Worm (Caenorhabditis elegans) whole organism, L4 larva: Measurements from ENCODE around the gene cyp-33C3.
A peak's percentile ranks its signal among the peaks of the same experiment; 100 is the strongest.

Source experiments
- F37D6.2 ChIP-seq: sonication (generic microtip); optimal IDR thresholded peaks from 2 replicates; lab custom pipeline; 2016; ENCODE audit warnings: mild to moderate bottlenecking, missing genetic modification characterization, missing compliant biosample characterization
- F44E2.7 ChIP-seq: fragments of 200-800 bp; sonication (Bioruptor generic); IDR thresholded peaks from 2 replicates; pipeline ENCODE4 v2.1.2; 2022; ENCODE audit warnings: missing genetic modification characterization, missing compliant biosample characterization
- Y105C5A.15 ChIP-seq: fragments of 200-800 bp; sonication (Bioruptor generic); IDR thresholded peaks from 2 replicates; pipeline ENCODE4 v1.3.6; 2022; ENCODE audit warnings: missing genetic modification characterization, missing compliant biosample characterization
- Y75B8A.6 ChIP-seq: fragments of 200-800 bp; sonication (Bioruptor generic); IDR thresholded peaks from 2 replicates; pipeline ENCODE4 v1.3.6; 2022; ENCODE audit warnings: missing genetic modification reagents, missing genetic modification characterization, missing compliant biosample characterization
- ZK546.5 ChIP-seq, 2 experiments: sonication (generic microtip); optimal IDR thresholded peaks; 2 replicates each; lab custom pipeline; 2017; ENCODE audit warnings: missing biosample characterization in 2 of 2, missing genetic modification characterization in 2 of 2
- aha-1 ChIP-seq: fragments of 150-350 bp; peaks from one replicate; lab custom pipeline; 2014; ENCODE audit warnings: missing biosample characterization, missing genetic modification characterization
- aly-2 ChIP-seq: sonication (generic microtip); optimal IDR thresholded peaks from 2 replicates; lab custom pipeline; 2018; ENCODE audit warnings: missing biosample characterization, missing genetic modification characterization
- ama-1 ChIP-seq: fragments of 150-350 bp; optimal IDR thresholded peaks from 2 replicates; lab custom pipeline; 2014; ENCODE audit warnings: inconsistent platforms, mixed read lengths
- ceh-28 ChIP-seq: fragments of 150-350 bp; optimal IDR thresholded peaks from 2 replicates; lab custom pipeline; 2014; ENCODE audit warnings: missing biosample characterization, missing genetic modification reagents, missing genetic modification characterization
- ceh-62 ChIP-seq: sonication (generic microtip); optimal IDR thresholded peaks from 2 replicates; lab custom pipeline; 2017; ENCODE audit warnings: missing biosample characterization, missing genetic modification characterization
- ctbp-1 ChIP-seq: fragments of 200-800 bp; sonication (Bioruptor generic); IDR thresholded peaks from 2 replicates; pipeline ENCODE4 v1.3.6; 2022; ENCODE audit warnings: missing genetic modification reagents, missing genetic modification characterization, missing compliant biosample characterization
- daf-12 ChIP-seq: fragments of 150-350 bp; optimal IDR thresholded peaks from 2 replicates; lab custom pipeline; 2014; ENCODE audit warnings: missing biosample characterization, missing genetic modification reagents, missing genetic modification characterization
- daf-16 ChIP-seq, 3 experiments: sonication (generic microtip); optimal IDR thresholded peaks; 2 replicates each; lab custom pipeline; 2016 to 2017; ENCODE audit warnings: missing genetic modification characterization in 3 of 3, missing genetic modification reagents in 3 of 3, mild to moderate bottlenecking in 2 of 3, missing compliant biosample characterization in 2 of 3, missing biosample characterization in 1 of 3, moderate library complexity in 1 of 3
- daf-19 ChIP-seq: fragments of 200-800 bp; sonication (Bioruptor generic); conservative IDR thresholded peaks from 2 replicates; pipeline ENCODE4 v1.3.6; 2022; ENCODE audit warnings: missing genetic modification characterization, missing compliant biosample characterization
- daf-8 ChIP-seq: fragments of 200-800 bp; sonication (Bioruptor generic); IDR thresholded peaks from 2 replicates; pipeline ENCODE4 v1.3.6; 2022; ENCODE audit warnings: missing genetic modification characterization, missing compliant biosample characterization
- dmd-6 ChIP-seq: fragments of 200-800 bp; sonication (Bioruptor generic); IDR thresholded peaks from 2 replicates; pipeline ENCODE4 v1.3.6; 2022; ENCODE audit warnings: missing genetic modification reagents, missing genetic modification characterization, missing compliant biosample characterization
- dpl-1 ChIP-seq: fragments of 150-350 bp; optimal IDR thresholded peaks from 2 replicates; lab custom pipeline; 2014; ENCODE audit warnings: missing biosample characterization, missing genetic modification reagents, missing genetic modification characterization
- egl-27 ChIP-seq: sonication (generic microtip); optimal IDR thresholded peaks from 3 replicates; lab custom pipeline; 2017; ENCODE audit warnings: missing biosample characterization, missing genetic modification reagents, missing genetic modification characterization
- egl-43 ChIP-seq: fragments of 200-800 bp; sonication (Bioruptor generic); IDR thresholded peaks from 2 replicates; pipeline ENCODE4 v1.3.6; 2022; ENCODE audit warnings: missing genetic modification reagents, missing genetic modification characterization, missing compliant biosample characterization
- fos-1 ChIP-seq: fragments of 150-350 bp; optimal IDR thresholded peaks from 2 replicates; lab custom pipeline; 2014; ENCODE audit warnings: missing biosample characterization, missing genetic modification characterization
- hlh-30 ChIP-seq: sonication (generic microtip); optimal IDR thresholded peaks from 2 replicates; lab custom pipeline; 2017; ENCODE audit warnings: antibody characterized with exemption, mild to moderate bottlenecking, missing genetic modification characterization, missing compliant biosample characterization; ENCODE audit not compliant: insufficient read depth
- hmg-1.1 ChIP-seq: fragments of 200-800 bp; sonication (Bioruptor generic); IDR thresholded peaks from 2 replicates; pipeline ENCODE4 v1.3.6; 2022; ENCODE audit warnings: missing genetic modification reagents, missing genetic modification characterization, missing compliant biosample characterization
- jun-1 ChIP-seq: fragments of 150-350 bp; optimal IDR thresholded peaks from 2 replicates; lab custom pipeline; 2014; ENCODE audit warnings: missing biosample characterization, missing genetic modification reagents, missing genetic modification characterization
- lin-1 ChIP-seq: fragments of 200-800 bp; sonication (Bioruptor generic); IDR thresholded peaks from 2 replicates; pipeline ENCODE4 v1.3.6; 2022; ENCODE audit warnings: missing genetic modification reagents, missing genetic modification characterization, missing compliant biosample characterization
- lin-29 ChIP-seq: fragments of 200-800 bp; sonication (Bioruptor generic); IDR thresholded peaks from 2 replicates; pipeline ENCODE4 v1.3.6; 2022; ENCODE audit warnings: missing genetic modification reagents, missing genetic modification characterization, missing compliant biosample characterization
- mdt-29 ChIP-seq: fragments of 200-800 bp; sonication (Bioruptor generic); IDR thresholded peaks from 2 replicates; pipeline ENCODE4 v1.3.6; 2022; ENCODE audit warnings: missing genetic modification reagents, missing genetic modification characterization, missing compliant biosample characterization
- mes-2 ChIP-seq: sonication (generic microtip); optimal IDR thresholded peaks from 2 replicates; lab custom pipeline; 2016; ENCODE audit warnings: missing genotype, mild to moderate bottlenecking, missing genetic modification characterization, missing compliant biosample characterization; ENCODE audit not compliant: poor library complexity, severe bottlenecking
- nhr-10 ChIP-seq: fragments of 150-350 bp; optimal IDR thresholded peaks from 2 replicates; lab custom pipeline; 2014; ENCODE audit warnings: missing biosample characterization, missing genetic modification characterization
- nhr-111 ChIP-seq: fragments of 200-800 bp; sonication (Bioruptor generic); optimal IDR thresholded peaks from 2 replicates; lab custom pipeline; 2018; ENCODE audit warnings: mild to moderate bottlenecking, missing genetic modification characterization, missing compliant biosample characterization
- nhr-25 ChIP-seq: sonication (generic microtip); optimal IDR thresholded peaks from 2 replicates; lab custom pipeline; 2017; ENCODE audit warnings: missing genetic modification characterization, mild to moderate bottlenecking, missing compliant biosample characterization, antibody characterized with exemption, moderate library complexity, borderline replicate concordance; ENCODE audit not compliant: insufficient read depth
- nhr-28 ChIP-seq: fragments of 150-350 bp; optimal IDR thresholded peaks from 2 replicates; lab custom pipeline; 2014; ENCODE audit warnings: missing biosample characterization, missing genetic modification characterization
- nhr-48 ChIP-seq: sonication (generic microtip); optimal IDR thresholded peaks from 2 replicates; lab custom pipeline; 2016; ENCODE audit warnings: mild to moderate bottlenecking, missing genetic modification characterization, missing compliant biosample characterization
- php-3 ChIP-seq: fragments of 200-800 bp; sonication (Bioruptor generic); IDR thresholded peaks from 2 replicates; pipeline ENCODE4 v1.3.6; 2022; ENCODE audit warnings: missing genetic modification reagents, missing genetic modification characterization, missing compliant biosample characterization
- pqm-1 ChIP-seq: sonication (generic microtip); optimal IDR thresholded peaks from 2 replicates; lab custom pipeline; 2017; ENCODE audit warnings: missing biosample characterization, missing genetic modification characterization
- rbr-2 ChIP-seq: sonication (generic microtip); optimal IDR thresholded peaks from 2 replicates; lab custom pipeline; 2016; ENCODE audit warnings: missing genotype, missing genetic modification characterization, missing compliant biosample characterization
- saeg-2 ChIP-seq: fragments of 200-800 bp; sonication (Bioruptor generic); IDR thresholded peaks from 2 replicates; pipeline ENCODE4 v1.3.6; 2022; ENCODE audit warnings: missing genetic modification reagents, missing genetic modification characterization, missing compliant biosample characterization
- set-16 ChIP-seq: fragments of 200-800 bp; sonication (Bioruptor generic); IDR thresholded peaks from 2 replicates; pipeline ENCODE4 v1.3.6; 2022; ENCODE audit warnings: missing genetic modification reagents, missing genetic modification characterization, missing compliant biosample characterization
- snpc-1.2 ChIP-seq: fragments of 200-800 bp; sonication (Bioruptor generic); IDR thresholded peaks from 2 replicates; pipeline ENCODE4 v1.3.6; 2022; ENCODE audit warnings: missing genetic modification reagents, missing genetic modification characterization, missing compliant biosample characterization
- snpc-4 ChIP-seq: fragments of 150-350 bp; optimal IDR thresholded peaks from 2 replicates; lab custom pipeline; 2014; ENCODE audit warnings: missing biosample characterization, missing genetic modification characterization
- spr-3 ChIP-seq: fragments of 200-800 bp; sonication (Bioruptor generic); optimal IDR thresholded peaks from 2 replicates; lab custom pipeline; 2018; ENCODE audit warnings: mild to moderate bottlenecking, missing genetic modification characterization, missing compliant biosample characterization
- tag-97 ChIP-seq: fragments of 200-800 bp; sonication (Bioruptor generic); IDR thresholded peaks from 2 replicates; pipeline ENCODE4 v1.3.6; 2022; ENCODE audit warnings: missing genetic modification characterization, missing compliant biosample characterization

The cyp-33C3 gene

ce11 chrV:2242630-2243029, at the start of gene cyp-33C3:
cyp-33C3 (plus strand) TSS chrV:2242778.
- TF ChIP-seq ceh-62 (tag; lab: Kevin White, UChicago) (no peak), saeg-2 (GFP tag; lab: Robert Waterston, UW) (no peak), daf-16 (GFP tag; optimal IDR thresholded peaks at IDR 0.05; lab: Kevin White, UChicago) (no peak), daf-16 (tag; optimal IDR thresholded peaks at IDR 0.05; lab: Kevin White, UChicago) (peak; percentile 9), jun-1 (no peak), egl-27 (tag; lab: Kevin White, UChicago) (no peak), aly-2 (tag; lab: Kevin White, UChicago) (no peak), ctbp-1 (GFP tag; lab: Robert Waterston, UW) (no peak), ZK546.5 (tag; optimal IDR thresholded peaks at IDR 0.05; lab: Kevin White, UChicago) (no peak), nhr-48 (tag; lab: Kevin White, UChicago) (no peak), php-3 (GFP tag; lab: Robert Waterston, UW) (no peak), pqm-1 (tag; lab: Kevin White, UChicago) (no peak), nhr-10 (tag; lab: Kevin White, UChicago) (no peak), nhr-28 (peak; percentile 84), tag-97 (GFP tag; lab: Robert Waterston, UW) (no peak), dmd-6 (GFP tag; lab: Robert Waterston, UW) (peak; percentile 28; the same call in 1 of the 2 replicates), mdt-29 (GFP tag; lab: Robert Waterston, UW) (no peak), hmg-1.1 (GFP tag; lab: Robert Waterston, UW) (no peak)
- TF ChIP-seq, all 104 proteins: peak for 3

- TF ChIP-seq mes-2 (tag; lab: Kevin White, UChicago) (no peak), daf-12 (tag; lab: Kevin White, UChicago) (no peak), hmg-1.1 (GFP tag; lab: Robert Waterston, UW) (no peak), nhr-111 (GFP tag; lab: Kevin White, UChicago) (no peak), ama-1 (lab: Kevin White, UChicago) (no peak), snpc-1.2 (GFP tag; lab: Robert Waterston, UW) (no peak), ceh-28 (tag; lab: Kevin White, UChicago) (no peak), ctbp-1 (GFP tag; lab: Robert Waterston, UW) (no peak), lin-29 (no peak), snpc-4 (tag; lab: Kevin White, UChicago) (no peak), Y105C5A.15 (GFP tag; lab: Robert Waterston, UW) (no peak), ceh-62 (tag; lab: Kevin White, UChicago) (no peak), rbr-2 (tag; lab: Kevin White, UChicago) (no peak), daf-16 (GFP tag; optimal IDR thresholded peaks at IDR 0.05; lab: Kevin White, UChicago) (no peak), daf-16 (tag; optimal IDR thresholded peaks at IDR 0.05; lab: Kevin White, UChicago) (no peak), hlh-30 (tag; lab: Kevin White, UChicago) (no peak), egl-43 (GFP tag; lab: Robert Waterston, UW) (no peak)
Observed at ce11 chrV:2199594-2199993, 43.0 kb upstream of the cyp-33C3 start.

- no peak for TF ChIP-seq daf-19 (GFP tag; lab: Robert Waterston, UW)
- no peak for TF ChIP-seq nhr-25 (tag; lab: Kevin White, UChicago)
- no peak for TF ChIP-seq aha-1 (tag; lab: Kevin White, UChicago)
- no peak for TF ChIP-seq F37D6.2 (tag; lab: Kevin White, UChicago)
- peak; percentile 69; the same call in 1 of the 2 replicates for TF ChIP-seq set-16 (GFP tag; lab: Robert Waterston, UW)
- TF ChIP-seq egl-43 (GFP tag; lab: Robert Waterston, UW): 0 out of 2 replicates have a peak, but pooled peaks have one; percentile 3
- TF ChIP-seq aly-2 (tag; lab: Kevin White, UChicago): no peak
- no peak for TF ChIP-seq daf-12 (tag; lab: Kevin White, UChicago)
- no peak for TF ChIP-seq F44E2.7
- TF ChIP-seq fos-1 (tag; lab: Kevin White, UChicago): no peak
- TF ChIP-seq daf-8 (GFP tag; lab: Robert Waterston, UW): no peak
- no peak for TF ChIP-seq lin-1 (GFP tag; lab: Robert Waterston, UW)
- no peak for TF ChIP-seq mdt-29 (GFP tag; lab: Robert Waterston, UW)
- TF ChIP-seq Y75B8A.6 (GFP tag; lab: Robert Waterston, UW): no peak
- no peak for TF ChIP-seq spr-3 (GFP tag; lab: Kevin White, UChicago)
- TF ChIP-seq dpl-1 (GFP tag; lab: Kevin White, UChicago): no peak
Observed at ce11 chrV:2200402-2200801, 42.2 kb upstream of the cyp-33C3 start.
